Fruit fly (Drosophila melanogaster) whole organism, embryonic: Measurements from ENCODE around the gene Zip89B.

ENCODE experiments used
- Abd-B ChIP-seq: fragments of 200-800 bp; sonication (Bioruptor generic); optimal IDR thresholded peaks from 2 replicates; lab custom pipeline; 2018; ENCODE audit warnings: missing biosample characterization, mild to moderate bottlenecking, missing genetic modification characterization, moderate library complexity
- CG10274 ChIP-seq: fragments of 200-800 bp; sonication (Bioruptor generic); optimal IDR thresholded peaks from 3 replicates; lab custom pipeline; 2017; ENCODE audit warnings: missing biosample characterization, mild to moderate bottlenecking, missing genetic modification characterization
- CG12219 ChIP-seq: fragments of 200-800 bp; sonication (Bioruptor generic); optimal IDR thresholded peaks from 3 replicates; lab custom pipeline; 2018; ENCODE audit warnings: missing biosample characterization, mild to moderate bottlenecking, missing genetic modification characterization
- CG12769 ChIP-seq: fragments of 200-800 bp; sonication (Bioruptor generic); optimal IDR thresholded peaks from 2 replicates; lab custom pipeline; 2019; ENCODE audit warnings: missing biosample characterization, mild to moderate bottlenecking, missing genetic modification characterization, moderate library complexity
- CG13287 ChIP-seq: fragments of 200-800 bp; sonication (Bioruptor generic); IDR thresholded peaks from 2 replicates; pipeline ENCODE4 v1.3.6; 2022; ENCODE audit warnings: missing biosample characterization, missing genetic modification characterization; ENCODE audit not compliant: partially characterized antibody
- CG13624 ChIP-seq: fragments of 200-800 bp; sonication (Bioruptor generic); optimal IDR thresholded peaks from 2 replicates; lab custom pipeline; 2016; ENCODE audit warnings: missing biosample characterization, missing genetic modification characterization
- CG14710 ChIP-seq: fragments of 200-800 bp; sonication (Bioruptor generic); optimal IDR thresholded peaks from 3 replicates; lab custom pipeline; 2019; ENCODE audit warnings: missing biosample characterization, mild to moderate bottlenecking, missing genetic modification characterization, moderate library complexity
- CG16813 ChIP-seq: fragments of 200-800 bp; sonication (Bioruptor generic); IDR thresholded peaks from 3 replicates; pipeline ENCODE4 v1.3.6; 2022; ENCODE audit warnings: missing biosample characterization, missing genetic modification characterization; ENCODE audit not compliant: partially characterized antibody
- CG17186 ChIP-seq: fragments of 200-800 bp; sonication (Bioruptor generic); optimal IDR thresholded peaks from 3 replicates; lab custom pipeline; 2017; ENCODE audit warnings: missing biosample characterization, missing genetic modification reagents, missing genetic modification characterization
- CG3065 ChIP-seq: fragments of 200-800 bp; sonication (Bioruptor generic); optimal IDR thresholded peaks from 2 replicates; lab custom pipeline; 2016; ENCODE audit warnings: missing biosample characterization, missing genetic modification characterization
- CG42726 ChIP-seq: fragments of 200-800 bp; sonication (Bioruptor generic); IDR thresholded peaks from 2 replicates; pipeline ENCODE4 v1.3.6; 2022; ENCODE audit warnings: missing biosample characterization, missing genetic modification characterization; ENCODE audit not compliant: partially characterized antibody
- CG4617 ChIP-seq: fragments of 200-800 bp; sonication (Bioruptor generic); optimal IDR thresholded peaks from 3 replicates; lab custom pipeline; 2016; ENCODE audit warnings: missing biosample characterization, missing genetic modification characterization, borderline replicate concordance
- CG7786 ChIP-seq: fragments of 200-800 bp; sonication (Bioruptor generic); optimal IDR thresholded peaks from 2 replicates; lab custom pipeline; 2016; ENCODE audit warnings: missing biosample characterization, missing genetic modification characterization
- CG8089 ChIP-seq: fragments of 200-800 bp; sonication (Bioruptor generic); optimal IDR thresholded peaks from 3 replicates; lab custom pipeline; 2016; ENCODE audit warnings: missing biosample characterization, missing genetic modification characterization
- CG9609 ChIP-seq: fragments of 200-800 bp; sonication (Bioruptor generic); optimal IDR thresholded peaks from 3 replicates; lab custom pipeline; 2016; ENCODE audit warnings: missing biosample characterization, missing genetic modification characterization
- CTCF ChIP-seq: fragments of 200-800 bp; sonication (Bioruptor generic); optimal IDR thresholded peaks from 2 replicates; lab custom pipeline; 2017; ENCODE audit warnings: missing biosample characterization, mild to moderate bottlenecking, missing genetic modification characterization, moderate library complexity
- Dip2 ChIP-seq: fragments of 200-800 bp; sonication (Bioruptor generic); IDR thresholded peaks from 2 replicates; pipeline ENCODE4 v1.3.6; 2022; ENCODE audit warnings: missing biosample characterization, missing genetic modification characterization
- Dp ChIP-seq: fragments of 200-800 bp; sonication (Bioruptor generic); optimal IDR thresholded peaks from 2 replicates; lab custom pipeline; 2018; ENCODE audit warnings: missing biosample characterization, mild to moderate bottlenecking, missing genetic modification characterization, moderate library complexity
- Drgx ChIP-seq: fragments of 200-800 bp; sonication (Bioruptor generic); IDR thresholded peaks from 2 replicates; pipeline ENCODE4 v1.3.6; 2022; ENCODE audit warnings: missing biosample characterization, missing genetic modification characterization
- Fer3 ChIP-seq: fragments of 200-800 bp; sonication (Bioruptor generic); optimal IDR thresholded peaks from 2 replicates; lab custom pipeline; 2018; ENCODE audit warnings: missing biosample characterization, mild to moderate bottlenecking, missing genetic modification characterization, moderate library complexity
- GATAe ChIP-seq: fragments of 200-800 bp; sonication (Bioruptor generic); conservative IDR thresholded peaks from 2 replicates; pipeline ENCODE4 v1.3.6; 2022; ENCODE audit warnings: missing biosample characterization, missing genetic modification characterization
- Gsc ChIP-seq: fragments of 200-800 bp; sonication (Bioruptor generic); IDR thresholded peaks from 2 replicates; pipeline ENCODE4 v1.3.6; 2022; ENCODE audit warnings: missing biosample characterization, missing genetic modification characterization
- H15 ChIP-seq: fragments of 200-800 bp; sonication (Bioruptor generic); IDR thresholded peaks from 3 replicates; pipeline ENCODE4 v1.3.6; 2022; ENCODE audit warnings: missing biosample characterization, missing genetic modification characterization
- HLHmδ ChIP-seq: fragments of 200-800 bp; sonication (Bioruptor generic); optimal IDR thresholded peaks from 2 replicates; lab custom pipeline; 2018; ENCODE audit warnings: missing biosample characterization, mild to moderate bottlenecking, missing genetic modification characterization, moderate library complexity
- Med ChIP-seq: fragments of 200-800 bp; sonication (Bioruptor generic); peaks from one replicate; lab custom pipeline; 2016; ENCODE audit warnings: missing biosample characterization, missing genetic modification characterization, mild to moderate bottlenecking, inconsistent platforms, moderate library complexity
- Meics ChIP-seq: fragments of 200-800 bp; sonication (Bioruptor generic); optimal IDR thresholded peaks from 2 replicates; lab custom pipeline; 2017; ENCODE audit warnings: missing biosample characterization, mild to moderate bottlenecking, missing genetic modification characterization
- Nf-YC ChIP-seq: fragments of 200-800 bp; optimal IDR thresholded peaks from 3 replicates; lab custom pipeline; 2019; ENCODE audit warnings: missing biosample characterization, mild to moderate bottlenecking, missing genetic modification characterization, moderate library complexity
- Opbp ChIP-seq: fragments of 200-800 bp; sonication (Bioruptor generic); IDR thresholded peaks from 3 replicates; pipeline ENCODE4 v1.3.6; 2022; ENCODE audit warnings: missing biosample characterization, missing genetic modification characterization; ENCODE audit not compliant: partially characterized antibody
- Pdp1 ChIP-seq, 2 experiments: fragments of 200-800 bp; sonication (Bioruptor generic); optimal IDR thresholded peaks; 3 replicates each; lab custom pipeline; 2016; ENCODE audit warnings: missing biosample characterization in 2 of 2, missing genetic modification characterization in 2 of 2, mild to moderate bottlenecking in 1 of 2, moderate library complexity in 1 of 2
- Trl ChIP-seq, 3 experiments: fragments of >200 bp in 2 of 3; fragments of 200-800 bp in 1 of 3; sonication (Bioruptor generic) in 1 of 3; optimal IDR thresholded peaks; 2 replicates in 1 of 3; 3 replicates in 2 of 3; lab custom pipeline; 2016 to 2017; ENCODE audit warnings: missing biosample characterization in 1 of 3, missing genetic modification characterization in 1 of 3
- az2 ChIP-seq: fragments of 200-800 bp; sonication (Bioruptor generic); optimal IDR thresholded peaks from 3 replicates; lab custom pipeline; 2016; ENCODE audit warnings: missing biosample characterization, missing genetic modification characterization
- cato ChIP-seq: fragments of 200-800 bp; sonication (Bioruptor generic); optimal IDR thresholded peaks from 2 replicates; lab custom pipeline; 2016; ENCODE audit warnings: missing biosample characterization, missing genetic modification characterization, borderline replicate concordance
- chinmo ChIP-seq: fragments of 200-800 bp; sonication (Bioruptor generic); IDR thresholded peaks from 4 replicates; pipeline ENCODE4 v1.3.6; 2022; ENCODE audit warnings: missing biosample characterization, missing genetic modification characterization; ENCODE audit not compliant: partially characterized antibody
- ci ChIP-seq: fragments of 200-800 bp; sonication (Bioruptor generic); IDR thresholded peaks from 3 replicates; pipeline ENCODE4 v1.3.6; 2022; ENCODE audit warnings: missing biosample characterization, missing genetic modification characterization
- crp ChIP-seq, 2 experiments: fragments of 200-800 bp; sonication (Bioruptor generic); optimal IDR thresholded peaks; 2 replicates in 1 of 2; 3 replicates in 1 of 2; lab custom pipeline; 2017; ENCODE audit warnings: missing biosample characterization in 2 of 2, missing genetic modification characterization in 2 of 2, mild to moderate bottlenecking in 1 of 2, moderate library complexity in 1 of 2
- exex ChIP-seq: fragments of 200-800 bp; sonication (Bioruptor generic); optimal IDR thresholded peaks from 4 replicates; lab custom pipeline; 2018; ENCODE audit warnings: missing biosample characterization, mild to moderate bottlenecking, missing genetic modification characterization, moderate library complexity
- gcm2 ChIP-seq: fragments of 200-800 bp; sonication (Bioruptor generic); optimal IDR thresholded peaks from 2 replicates; lab custom pipeline; 2016; ENCODE audit warnings: missing biosample characterization, missing genetic modification characterization
- gem ChIP-seq: fragments of 200-800 bp; sonication (Bioruptor generic); optimal IDR thresholded peaks from 2 replicates; lab custom pipeline; 2019; ENCODE audit warnings: missing biosample characterization, mild to moderate bottlenecking, missing genetic modification characterization, moderate library complexity
- jing ChIP-seq: fragments of 200-800 bp; sonication (Bioruptor generic); optimal IDR thresholded peaks from 2 replicates; lab custom pipeline; 2018; ENCODE audit warnings: missing biosample characterization, mild to moderate bottlenecking, missing genetic modification characterization
- luna ChIP-seq: fragments of 200-800 bp; sonication (Bioruptor generic); optimal IDR thresholded peaks from 2 replicates; lab custom pipeline; 2016; ENCODE audit warnings: missing biosample characterization, missing genetic modification characterization
- nerfin-1 ChIP-seq: fragments of 200-800 bp; sonication (Bioruptor generic); optimal IDR thresholded peaks from 3 replicates; lab custom pipeline; 2019; ENCODE audit warnings: missing biosample characterization, mild to moderate bottlenecking, missing genetic modification characterization, moderate library complexity
- nmo ChIP-seq: fragments of 200-800 bp; sonication (Bioruptor generic); optimal IDR thresholded peaks from 2 replicates; lab custom pipeline; 2018; ENCODE audit warnings: missing biosample characterization, mild to moderate bottlenecking, missing genetic modification characterization, moderate library complexity
- nom ChIP-seq: fragments of 200-800 bp; sonication (Bioruptor generic); optimal IDR thresholded peaks from 2 replicates; lab custom pipeline; 2017; ENCODE audit warnings: missing biosample characterization, missing genetic modification characterization, mild to moderate bottlenecking, moderate library complexity, missing genetic modification reagents
- pros ChIP-seq: fragments of 200-800 bp; sonication (Bioruptor generic); optimal IDR thresholded peaks from 3 replicates; lab custom pipeline; 2019; ENCODE audit warnings: missing biosample characterization, mild to moderate bottlenecking, missing genetic modification characterization, moderate library complexity
- toy ChIP-seq: fragments of 200-800 bp; sonication (Bioruptor generic); IDR thresholded peaks from 2 replicates; pipeline ENCODE4 v1.3.6; 2022; ENCODE audit warnings: missing biosample characterization, missing genetic modification characterization
- trh ChIP-seq: fragments of 200-800 bp; sonication (Bioruptor generic); optimal IDR thresholded peaks from 2 replicates; lab custom pipeline; 2016; ENCODE audit warnings: missing biosample characterization, missing genetic modification characterization
- vfl ChIP-seq: fragments of 200-800 bp; sonication (Bioruptor generic); optimal IDR thresholded peaks from 2 replicates; lab custom pipeline; 2016; ENCODE audit warnings: missing biosample characterization, missing genetic modification characterization
- wek ChIP-seq: fragments of 200-800 bp; sonication (Bioruptor generic); optimal IDR thresholded peaks from 3 replicates; lab custom pipeline; 2018; ENCODE audit warnings: missing biosample characterization, mild to moderate bottlenecking, missing genetic modification characterization, moderate library complexity
- yki ChIP-seq: fragments of >200 bp; optimal IDR thresholded peaks from 3 replicates; lab custom pipeline; 2018

Zip89B gene

DNA sequence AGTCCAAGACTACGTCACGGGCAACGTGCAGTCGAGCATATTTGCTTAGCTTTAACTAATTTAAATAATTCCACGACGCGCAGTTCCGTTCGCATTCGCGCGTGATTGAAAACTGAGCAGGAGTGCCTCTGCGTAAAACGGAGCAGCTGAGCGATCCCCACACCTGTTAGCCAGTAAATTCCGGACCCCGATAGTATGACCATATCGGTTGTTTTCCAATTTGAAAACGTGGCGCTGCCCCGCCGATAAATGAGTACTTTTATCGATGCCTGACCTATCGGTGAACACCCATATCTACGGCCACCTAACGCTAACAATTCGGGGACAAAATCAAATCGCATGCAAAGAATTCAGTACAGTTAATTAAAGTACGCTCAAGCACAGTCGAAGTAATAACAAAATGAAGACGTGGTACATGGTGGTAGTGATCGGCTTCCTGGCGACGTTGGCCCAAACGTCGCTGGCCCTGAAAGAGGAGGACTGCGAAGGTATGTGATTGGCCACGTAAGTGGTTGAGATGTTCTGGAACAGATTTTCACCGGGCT is 43.6 kb downstream of the Zip89B start, which contains the start of the genes CG14879 and Manf (continued):
- TF ChIP-seq Trl (optimal IDR thresholded peaks at IDR 0.05; lab: Kevin White, UChicago) (peak in 1 of 2 experiments; percentile 1), Trl (GFP tag; optimal IDR thresholded peaks at IDR 0.05; lab: Kevin White, UChicago) (no peak), toy (GFP tag; lab: Robert Waterston, UW) (no peak), Dip2 (GFP tag; lab: Robert Waterston, UW) (no peak), CG12219 (GFP tag; lab: Kevin White, UChicago) (no peak), yki (lab: Kevin White, UChicago) (no peak), Nf-YC (tag; lab: Kevin White, UChicago) (peak; percentile 73), nerfin-1 (tag; lab: Kevin White, UChicago) (peak; percentile 72), CG9609 (GFP tag; lab: Kevin White, UChicago) (no peak), Opbp (GFP tag; lab: Robert Waterston, UW) (peak; percentile 69; the same call in 2 of the 3 replicates), vfl (no peak), Drgx (GFP tag; lab: Robert Waterston, UW) (no peak), exex (tag; lab: Kevin White, UChicago) (no peak), trh (GFP tag; lab: Kevin White, UChicago) (no peak), pros (GFP tag; lab: Kevin White, UChicago) (no peak), CG12769 (tag; lab: Kevin White, UChicago) (peak; percentile 98), CG17186 (GFP tag; lab: Kevin White, UChicago) (peak; percentile 38), CG10274 (GFP tag; lab: Kevin White, UChicago) (no peak), gem (tag; lab: Kevin White, UChicago) (peak; percentile 85), Abd-B (no peak), CG42726 (GFP tag; lab: Robert Waterston, UW) (0 out of 2 replicates have a peak, but pooled peaks have one; percentile 10), Meics (GFP tag; lab: Kevin White, UChicago) (peak; percentile 4), Fer3 (tag; lab: Kevin White, UChicago) (no peak), Gsc (GFP tag; lab: Robert Waterston, UW) (no peak), CG3065 (GFP tag; lab: Kevin White, UChicago) (no peak), CG7786 (GFP tag; lab: Kevin White, UChicago) (no peak), CG14710 (tag; lab: Kevin White, UChicago) (peak; percentile 16), jing (GFP tag; lab: Kevin White, UChicago) (no peak), nom (no peak), CG13287 (GFP tag; lab: Robert Waterston, UW) (peak; percentile 77), wek (GFP tag; lab: Kevin White, UChicago) (no peak), az2 (GFP tag; lab: Kevin White, UChicago) (no peak), Med (peak; percentile 84), luna (no peak), chinmo (peak; percentile 67; the same call in 2 of the 4 replicates), GATAe (GFP tag; lab: Robert Waterston, UW) (no peak), H15 (GFP tag; lab: Robert Waterston, UW) (no peak), CG16813 (0 out of 3 replicates have a peak, but pooled peaks have one; percentile 35), CTCF (peak; percentile 38), HLHmδ (GFP tag; lab: Kevin White, UChicago) (peak; percentile 7), CG13624 (peak; percentile 27), Pdp1 (GFP tag; optimal IDR thresholded peaks at IDR 0.05; lab: Kevin White, UChicago) (peak in 1 of 2 experiments; percentile 26), ci (GFP tag; lab: Robert Waterston, UW) (peak; percentile 61; the same call in 1 of the 3 replicates), CG4617 (GFP tag; lab: Kevin White, UChicago) (peak; percentile 25), gcm2 (GFP tag; lab: Kevin White, UChicago) (no peak), CG8089 (no peak), cato (no peak), nmo (GFP tag; lab: Kevin White, UChicago) (peak; percentile 8), crp (GFP tag; optimal IDR thresholded peaks at IDR 0.05; lab: Kevin White, UChicago) (peak in 1 of 2 experiments; percentile 79), Dp (GFP tag; lab: Kevin White, UChicago) (peak; percentile 90)
